Worm (Caenorhabditis elegans): ENCODE results near the gene C49C8.3.

The C49C8.3 gene

DNA sequence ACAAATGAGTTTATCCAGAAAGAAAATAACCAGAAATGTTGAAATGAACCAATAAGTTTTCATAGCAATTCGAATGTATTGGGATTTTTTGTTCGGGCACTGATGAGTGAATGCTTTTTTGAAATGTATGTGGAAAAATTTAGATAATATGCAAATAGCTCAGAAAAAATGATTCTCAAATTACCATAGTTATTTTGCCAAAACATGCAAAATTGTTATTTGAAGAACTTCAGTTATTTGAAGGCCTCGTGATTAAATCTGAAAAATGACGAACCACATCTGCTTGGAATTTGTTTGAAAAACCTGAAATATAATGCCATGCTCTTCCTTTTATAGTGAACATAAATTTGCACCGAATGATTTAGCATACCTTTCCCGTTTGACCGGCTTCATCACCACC lies 13.6 kb downstream of the C49C8.3 start, which contains the start of gene C49C8.6:
TSS of gene C49C8.6 (minus strand) at position 101 of the 400 bp plus-strand sequence.
- TF ChIP-seq fkh-4 (tag; optimal IDR thresholded peaks at IDR 0.05; ENCODE audit: borderline replicate concordance), result no peak
- TF ChIP-seq blmp-1 (tag; optimal IDR thresholded peaks at IDR 0.05), result no peak
- no peak for TF ChIP-seq C04F5.9 (tag; optimal IDR thresholded peaks at IDR 0.05)

DNA sequence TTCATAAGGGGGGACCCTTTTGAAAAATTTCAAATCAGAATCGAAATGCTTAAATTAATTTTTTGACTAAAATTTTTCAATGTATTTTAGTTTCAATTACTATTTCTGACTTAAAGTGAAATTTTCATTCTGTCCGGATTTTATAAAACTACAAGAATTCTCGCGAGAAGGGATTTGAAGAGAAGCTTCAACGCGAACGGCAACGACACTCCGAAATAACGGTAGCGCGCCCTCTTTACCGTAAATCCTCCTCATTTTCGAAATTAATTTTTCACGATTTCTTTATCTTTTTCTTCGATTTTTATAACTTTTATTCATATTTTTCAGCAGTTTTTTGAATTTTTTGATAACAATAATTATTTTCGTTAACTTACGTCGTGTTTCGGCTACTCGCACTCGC lies 21.2 kb downstream of the C49C8.3 start:
- TF ChIP-seq pqm-1 (tag; optimal IDR thresholded peaks at IDR 0.05), result no peak
- no peak for TF ChIP-seq efl-1 (optimal IDR thresholded peaks at IDR 0.05)
- TF ChIP-seq efl-1 (GFP tag; optimal IDR thresholded peaks at IDR 0.05 in 1 of 2), result peak in 1 of 2 experiments; percentile 29
- TF ChIP-seq mep-1 (tag; optimal IDR thresholded peaks at IDR 0.05), result no peak
- TF ChIP-seq unc-98 (GFP tag; IDR thresholded peaks at IDR 0.05), result no peak
- peak in 1 of 2 experiments; percentile 4 for TF ChIP-seq lin-35 (GFP tag; optimal IDR thresholded peaks at IDR 0.05)
- no peak for TF ChIP-seq ceh-90 (tag; optimal IDR thresholded peaks at IDR 0.05)
- no peak for TF ChIP-seq C34B4.2 (tag; optimal IDR thresholded peaks at IDR 0.05)
- no peak for TF ChIP-seq aha-1 (tag; optimal IDR thresholded peaks at IDR 0.05)
- no peak for TF ChIP-seq hpl-2 (GFP tag; optimal IDR thresholded peaks at IDR 0.05)
- TF ChIP-seq fkh-8 (tag; optimal IDR thresholded peaks at IDR 0.05), result no peak
- no peak for TF ChIP-seq lin-39 (tag; optimal IDR thresholded peaks at IDR 0.05)
- TF ChIP-seq dpl-1 (GFP tag; optimal IDR thresholded peaks at IDR 0.05), result peak in 1 of 3 experiments; percentile 15
- TF ChIP-seq ces-1 (GFP tag; optimal IDR thresholded peaks at IDR 0.05), result no peak

- no peak for TF ChIP-seq lir-3 (tag; optimal IDR thresholded peaks at IDR 0.05; ENCODE audit: poor library complexity)
- no peak for TF ChIP-seq unc-30 (tag; optimal IDR thresholded peaks at IDR 0.05)
- no peak for TF ChIP-seq mab-9 (GFP tag; IDR thresholded peaks at IDR 0.05)
- TF ChIP-seq blmp-1 (tag; optimal IDR thresholded peaks at IDR 0.05), result no peak
- no peak for TF ChIP-seq egl-27 (tag; optimal IDR thresholded peaks at IDR 0.05)
- TF ChIP-seq unc-130 (tag; optimal IDR thresholded peaks at IDR 0.05), result no peak
- TF ChIP-seq nhr-76 (tag; optimal IDR thresholded peaks at IDR 0.05), result no peak
- no peak for TF ChIP-seq mdl-1 (tag; optimal IDR thresholded peaks at IDR 0.05)
- TF ChIP-seq fkh-10 (GFP tag; optimal IDR thresholded peaks at IDR 0.05), result no peak
- TF ChIP-seq irx-1 (tag; optimal IDR thresholded peaks at IDR 0.05), result no peak
- no peak for TF ChIP-seq aly-2 (tag; optimal IDR thresholded peaks at IDR 0.05)
- no peak for TF ChIP-seq nhr-19 (GFP tag; conservative IDR thresholded peaks at IDR 0.05)
- no peak for TF ChIP-seq lin-14 (GFP tag; optimal IDR thresholded peaks at IDR 0.05)
- no peak for TF ChIP-seq vab-15 (tag; optimal IDR thresholded peaks at IDR 0.05)
- no peak for TF ChIP-seq fkh-8 (tag; optimal IDR thresholded peaks at IDR 0.05)
- TF ChIP-seq hlh-17 (GFP tag; optimal IDR thresholded peaks at IDR 0.05; ENCODE audit: borderline replicate concordance), result no peak
- no peak for TF ChIP-seq fos-1 (tag; optimal IDR thresholded peaks at IDR 0.05)
- no peak for TF ChIP-seq fkh-4 (tag; optimal IDR thresholded peaks at IDR 0.05; ENCODE audit: borderline replicate concordance)
- no peak for TF ChIP-seq ets-5 (GFP tag; IDR thresholded peaks at IDR 0.05)
These were observed 24.1 kb downstream of the C49C8.3 start, which contains the start of gene cdh-5 for ce11 chrIV:8668635-8669034. TSS of gene cdh-5 (plus strand) at chrIV:8668935.

DNA sequence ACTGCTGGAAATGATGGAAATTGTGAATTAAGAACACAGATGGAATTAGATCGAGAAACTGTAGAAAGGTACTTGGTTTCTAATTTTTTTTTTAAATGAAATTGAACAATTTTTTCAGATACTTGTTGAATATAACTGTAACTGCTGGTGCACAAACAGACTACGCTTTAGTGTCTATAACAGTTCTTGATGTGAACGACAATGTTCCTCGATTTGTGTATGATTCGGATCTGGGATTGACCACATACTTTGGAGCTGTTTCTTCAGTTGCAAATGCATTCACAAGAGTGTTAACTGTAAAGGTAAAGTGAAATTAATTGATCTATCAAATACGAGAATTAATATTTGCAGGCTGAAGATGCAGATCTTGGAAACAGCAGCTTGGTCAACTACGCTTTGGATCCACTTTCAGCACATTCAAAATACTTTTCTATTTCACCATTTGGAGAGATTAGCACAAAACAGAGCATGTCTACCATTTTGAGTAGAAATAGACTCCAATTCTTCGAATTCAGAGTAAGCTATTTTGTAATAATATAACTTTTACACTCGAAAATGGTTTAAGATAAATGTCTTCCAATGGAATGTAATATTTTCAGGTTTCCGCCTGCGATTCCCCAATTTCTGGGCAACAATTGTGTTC lies 29.3 kb downstream of the C49C8.3 start:
- TF ChIP-seq unc-130 (tag; optimal IDR thresholded peaks at IDR 0.05) (no peak), efl-1 (optimal IDR thresholded peaks at IDR 0.05) (no peak), efl-1 (GFP tag; optimal IDR thresholded peaks at IDR 0.05 in 1 of 2) (peak in 1 of 2 experiments; percentile 26)

DNA sequence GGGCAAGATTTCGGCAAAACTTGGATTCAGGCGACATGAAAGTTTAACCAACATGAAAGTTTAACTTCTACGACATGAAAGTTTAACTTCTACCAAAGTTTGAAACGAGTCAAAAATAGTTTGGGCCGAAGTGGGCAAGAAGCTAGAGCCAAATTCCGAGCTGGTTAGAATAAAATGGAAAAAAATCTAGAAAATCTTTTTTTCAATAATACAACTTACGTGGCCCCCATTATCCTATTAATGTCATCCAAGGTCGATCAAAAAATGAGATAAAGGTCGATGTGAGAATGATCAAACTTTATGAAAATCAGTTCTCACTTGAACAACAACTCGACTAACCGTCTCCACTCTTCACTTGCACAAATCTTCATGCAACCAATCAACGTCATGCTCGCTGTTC lies 32.8 kb downstream of the C49C8.3 start, which contains the start of gene F08B4.8:
TSS of gene F08B4.8 (plus strand) at position 301 of the 400 bp plus-strand sequence.
- TF ChIP-seq lir-3 (tag; optimal IDR thresholded peaks at IDR 0.05; ENCODE audit: poor library complexity) (no peak), sup-37 (GFP tag; optimal IDR thresholded peaks at IDR 0.05) (no peak), lin-15B (tag; optimal IDR thresholded peaks at IDR 0.05) (no peak), ztf-4 (tag; optimal IDR thresholded peaks at IDR 0.05) (no peak), nhr-11 (tag; optimal IDR thresholded peaks at IDR 0.05) (no peak), grh-1 (GFP tag; IDR thresholded peaks at IDR 0.05) (no peak), elt-2 (tag; optimal IDR thresholded peaks at IDR 0.05) (no peak), Y116A8C.19 (tag; optimal IDR thresholded peaks at IDR 0.05; ENCODE audit: borderline replicate concordance) (no peak), pqm-1 (tag; optimal IDR thresholded peaks at IDR 0.05) (no peak), unc-98 (GFP tag; IDR thresholded peaks at IDR 0.05) (no peak)
